Worm (Caenorhabditis elegans) whole organism, midembryonic: ENCODE measurements around the gene dlc-3.
A peak's percentile ranks its signal among the peaks of the same experiment; 100 is the strongest.

Experiments used
- flt-1 ChIP-seq: fragments of 200-800 bp; sonication (Bioruptor generic); IDR thresholded peaks from 2 replicates; pipeline ENCODE4 v1.3.6; 2022; ENCODE audit warnings: missing genetic modification characterization, missing compliant biosample characterization
- klf-2 ChIP-seq: fragments of 200-800 bp; sonication (Bioruptor generic); conservative IDR thresholded peaks from 2 replicates; pipeline ENCODE4 v1.3.6; 2022; ENCODE audit warnings: missing genetic modification reagents, missing genetic modification characterization, missing compliant biosample characterization
- med-1 ChIP-seq: sonication (generic microtip); optimal IDR thresholded peaks from 2 replicates; lab custom pipeline; 2017; ENCODE audit warnings: missing genetic modification characterization, mild to moderate bottlenecking, missing compliant biosample characterization, antibody characterized with exemption, missing genetic modification reagents; ENCODE audit not compliant: insufficient read depth
- ref-1 ChIP-seq: fragments of 200-800 bp; sonication (Bioruptor generic); conservative IDR thresholded peaks from 2 replicates; pipeline ENCODE4 v1.3.6; 2022; ENCODE audit warnings: missing genetic modification reagents, missing genetic modification characterization, missing compliant biosample characterization

DNA sequence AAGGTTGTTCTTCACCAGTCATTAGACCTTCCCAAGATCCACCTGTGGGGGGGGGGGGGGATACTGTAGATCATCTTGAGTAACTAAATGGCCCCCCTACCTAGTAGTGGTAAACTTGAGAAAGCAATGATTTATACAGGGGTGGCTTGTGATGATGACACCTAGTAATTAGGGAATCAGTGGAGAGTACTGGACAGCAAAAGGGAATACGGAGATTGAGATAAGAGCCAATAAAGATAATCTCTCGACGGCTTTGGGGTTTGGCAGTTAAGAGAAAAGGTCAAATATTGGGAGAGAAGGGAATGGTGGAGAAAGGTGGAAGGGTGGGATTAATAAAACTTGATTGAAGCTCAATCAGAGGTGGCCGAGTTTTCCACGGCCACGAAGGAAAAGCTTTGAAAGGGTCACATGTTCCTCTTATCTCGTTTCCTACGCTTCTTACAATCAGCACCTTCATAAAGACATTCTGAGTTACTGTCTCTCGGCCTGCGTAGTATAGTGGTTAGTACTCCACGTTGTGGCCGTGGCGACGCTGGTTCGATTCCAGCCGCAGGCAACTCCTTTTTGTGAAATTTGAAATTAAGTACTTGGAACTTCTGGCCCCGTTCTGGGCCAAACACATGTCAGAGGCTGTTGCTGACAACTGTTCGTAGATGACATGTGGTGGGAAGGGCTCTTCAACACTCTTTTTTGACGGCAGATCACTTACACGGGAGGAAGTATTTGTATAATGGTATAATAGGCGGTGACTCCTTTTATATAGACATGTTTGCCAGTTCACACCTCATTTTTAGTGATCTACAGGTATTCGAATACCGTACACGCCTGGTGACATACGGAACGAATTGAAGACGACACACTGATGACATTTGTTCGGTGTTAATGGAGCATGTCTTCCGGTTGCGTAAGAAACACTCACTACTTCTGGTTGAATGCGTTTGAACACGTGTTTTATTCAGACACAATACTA lies 31.3 kb upstream of the dlc-3 start:
- peak; percentile 75; the same call in 1 of the 2 replicates for TF ChIP-seq flt-1 (GFP tag; lab: Robert Waterston, UW)
- TF ChIP-seq med-1 (GFP tag; lab: Kevin White, UChicago) = peak; percentile 19
- 0 out of 2 replicates have a peak, but pooled peaks have one; percentile 45 for TF ChIP-seq ref-1 (GFP tag; lab: Robert Waterston, UW)
- TF ChIP-seq klf-2 (GFP tag; lab: Robert Waterston, UW) = no peak
